Fruit fly (Drosophila melanogaster) whole organism, prepupa: ENCODE measurements around the gene scyl.
A peak's percentile ranks its signal among the peaks of the same experiment; 100 is the strongest.

ENCODE experiments used
- Blimp-1 ChIP-seq: fragments of 200-800 bp; sonication (Bioruptor generic); optimal IDR thresholded peaks from 3 replicates; lab custom pipeline; 2017; ENCODE audit warnings: missing biosample characterization, missing genetic modification characterization, mild to moderate bottlenecking, moderate library complexity, missing genetic modification reagents
- CG10669 ChIP-seq: fragments of 200-800 bp; sonication (Bioruptor generic); optimal IDR thresholded peaks from 3 replicates; lab custom pipeline; 2018; ENCODE audit warnings: missing biosample characterization, mild to moderate bottlenecking, missing genetic modification characterization, moderate library complexity
- CG11294 ChIP-seq: fragments of 200-800 bp; sonication (Bioruptor generic); IDR thresholded peaks from 2 replicates; pipeline ENCODE4 v1.3.6; 2022; ENCODE audit warnings: missing biosample characterization, missing genetic modification characterization
- CG1621 ChIP-seq: fragments of 200-800 bp; sonication (Bioruptor generic); optimal IDR thresholded peaks from 3 replicates; lab custom pipeline; 2018; ENCODE audit warnings: missing biosample characterization, mild to moderate bottlenecking, missing genetic modification characterization
- CG16779 ChIP-seq: fragments of 200-800 bp; sonication (Bioruptor generic); optimal IDR thresholded peaks from 3 replicates; lab custom pipeline; 2017; ENCODE audit warnings: missing biosample characterization, mild to moderate bottlenecking, missing genetic modification characterization
- CG3032 ChIP-seq: fragments of 200-800 bp; optimal IDR thresholded peaks from 2 replicates; lab custom pipeline; 2019; ENCODE audit warnings: missing biosample characterization, mild to moderate bottlenecking, missing genetic modification characterization, moderate library complexity
- CG31627 ChIP-seq: fragments of 200-800 bp; sonication (Bioruptor generic); optimal IDR thresholded peaks from 3 replicates; lab custom pipeline; 2016; ENCODE audit warnings: missing biosample characterization, missing genetic modification characterization
- CG32006 ChIP-seq: fragments of 200-800 bp; sonication (Bioruptor generic); optimal IDR thresholded peaks from 3 replicates; lab custom pipeline; 2017; ENCODE audit warnings: missing biosample characterization, mild to moderate bottlenecking, missing genetic modification characterization
- CG34406 ChIP-seq: fragments of 200-800 bp; sonication (Bioruptor generic); optimal IDR thresholded peaks from 3 replicates; lab custom pipeline; 2016; ENCODE audit warnings: missing biosample characterization, missing genetic modification characterization
- CG3919 ChIP-seq: fragments of 200-800 bp; sonication (Bioruptor generic); optimal IDR thresholded peaks from 3 replicates; lab custom pipeline; 2016; ENCODE audit warnings: missing biosample characterization, missing genetic modification characterization
- CG4318 ChIP-seq: fragments of 200-800 bp; sonication (Bioruptor generic); optimal IDR thresholded peaks from 3 replicates; lab custom pipeline; 2017; ENCODE audit warnings: missing biosample characterization, mild to moderate bottlenecking, missing genetic modification characterization
- CG6163 ChIP-seq: fragments of 200-800 bp; sonication (Bioruptor generic); IDR thresholded peaks from 3 replicates; pipeline ENCODE4 v1.3.6; 2022; ENCODE audit warnings: missing biosample characterization, missing genetic modification characterization
- CG6792 ChIP-seq: fragments of 200-800 bp; sonication (Bioruptor generic); optimal IDR thresholded peaks from 3 replicates; lab custom pipeline; 2016; ENCODE audit warnings: missing biosample characterization, missing genetic modification characterization
- CG6854 ChIP-seq: fragments of 200-800 bp; sonication (Bioruptor generic); optimal IDR thresholded peaks from 2 replicates; lab custom pipeline; 2017; ENCODE audit warnings: missing biosample characterization, mild to moderate bottlenecking, missing genetic modification characterization
- CG8119 ChIP-seq: fragments of 200-800 bp; sonication (Bioruptor generic); IDR thresholded peaks from 3 replicates; pipeline ENCODE4 v1.3.6; 2022; ENCODE audit warnings: missing biosample characterization, missing genetic modification characterization
- CG8632 ChIP-seq: fragments of 200-800 bp; sonication (Bioruptor generic); optimal IDR thresholded peaks from 3 replicates; lab custom pipeline; 2016; ENCODE audit warnings: missing biosample characterization, missing genetic modification characterization
- CG9139 ChIP-seq: fragments of 200-800 bp; sonication (Bioruptor generic); optimal IDR thresholded peaks from 3 replicates; lab custom pipeline; 2017; ENCODE audit warnings: missing biosample characterization, mild to moderate bottlenecking, missing genetic modification characterization
- Eip75B ChIP-seq: fragments of 200-800 bp; sonication (Bioruptor generic); optimal IDR thresholded peaks from 3 replicates; lab custom pipeline; 2016; ENCODE audit warnings: missing biosample characterization, missing genetic modification characterization
- Eip78C ChIP-seq: fragments of 200-800 bp; sonication (Bioruptor generic); peaks from one replicate; lab custom pipeline; 2016; ENCODE audit warnings: missing biosample characterization, missing genetic modification characterization
- Eip93F ChIP-seq: fragments of 200-800 bp; sonication (Bioruptor generic); optimal IDR thresholded peaks from 2 replicates; lab custom pipeline; 2016; ENCODE audit warnings: missing biosample characterization, mild to moderate bottlenecking, missing genetic modification characterization
- Hr38 ChIP-seq: sonication (Bioruptor generic); optimal IDR thresholded peaks from 2 replicates; lab custom pipeline; 2016; ENCODE audit warnings: missing biosample characterization, missing genetic modification characterization
- Hr39 ChIP-seq: fragments of 200-800 bp; sonication (Bioruptor generic); optimal IDR thresholded peaks from 2 replicates; lab custom pipeline; 2016; ENCODE audit warnings: missing biosample characterization, missing genetic modification characterization
- Hr4 ChIP-seq: fragments of 200-800 bp; sonication (Bioruptor generic); optimal IDR thresholded peaks from 3 replicates; lab custom pipeline; 2016; ENCODE audit warnings: missing biosample characterization, missing genetic modification characterization
- OdsH ChIP-seq: fragments of 200-800 bp; sonication (Bioruptor generic); optimal IDR thresholded peaks from 3 replicates; lab custom pipeline; 2016; ENCODE audit warnings: missing biosample characterization, missing genetic modification characterization
- Sox15 ChIP-seq: fragments of 200-800 bp; sonication (Bioruptor generic); optimal IDR thresholded peaks from 3 replicates; lab custom pipeline; 2016; ENCODE audit warnings: missing biosample characterization, missing genetic modification characterization
- achi ChIP-seq: fragments of 200-800 bp; sonication (Bioruptor generic); optimal IDR thresholded peaks from 3 replicates; lab custom pipeline; 2016; ENCODE audit warnings: missing biosample characterization, missing genetic modification characterization
- cyc ChIP-seq: fragments of 200-800 bp; sonication (Bioruptor generic); optimal IDR thresholded peaks from 3 replicates; lab custom pipeline; 2016; ENCODE audit warnings: missing biosample characterization, missing genetic modification characterization
- dac ChIP-seq: fragments of 200-800 bp; sonication (Bioruptor generic); optimal IDR thresholded peaks from 2 replicates; lab custom pipeline; 2017; ENCODE audit warnings: missing biosample characterization, mild to moderate bottlenecking, missing genetic modification characterization
- dsx ChIP-seq: fragments of 200-800 bp; optimal IDR thresholded peaks from 3 replicates; lab custom pipeline; 2019; ENCODE audit warnings: missing biosample characterization, mild to moderate bottlenecking, missing genetic modification characterization, moderate library complexity; ENCODE audit not compliant: poor library complexity, severe bottlenecking
- esn ChIP-seq: fragments of 200-800 bp; sonication (Bioruptor generic); optimal IDR thresholded peaks from 2 replicates; lab custom pipeline; 2016; ENCODE audit warnings: missing biosample characterization, mild to moderate bottlenecking, missing genetic modification characterization, moderate library complexity
- fd59A ChIP-seq: fragments of 200-800 bp; sonication (Bioruptor generic); optimal IDR thresholded peaks from 2 replicates; lab custom pipeline; 2017; ENCODE audit warnings: missing biosample characterization, mild to moderate bottlenecking, missing genetic modification characterization, missing genetic modification reagents
- fd85E ChIP-seq: fragments of 200-800 bp; sonication (Bioruptor generic); optimal IDR thresholded peaks from 3 replicates; lab custom pipeline; 2016; ENCODE audit warnings: missing biosample characterization, missing genetic modification characterization
- fkh ChIP-seq: fragments of 200-800 bp; sonication (Bioruptor generic); optimal IDR thresholded peaks from 3 replicates; lab custom pipeline; 2017; ENCODE audit warnings: missing biosample characterization, mild to moderate bottlenecking, missing genetic modification characterization, moderate library complexity
- net ChIP-seq: fragments of 200-800 bp; sonication (Bioruptor generic); optimal IDR thresholded peaks from 3 replicates; lab custom pipeline; 2016; ENCODE audit warnings: missing biosample characterization, missing genetic modification characterization
- pdm3 ChIP-seq: fragments of 200-800 bp; sonication (Bioruptor generic); optimal IDR thresholded peaks from 3 replicates; lab custom pipeline; 2016; ENCODE audit warnings: missing biosample characterization, missing genetic modification characterization
- spab ChIP-seq: fragments of 200-800 bp; sonication (Bioruptor generic); optimal IDR thresholded peaks from 2 replicates; lab custom pipeline; 2017; ENCODE audit warnings: missing biosample characterization, mild to moderate bottlenecking, missing genetic modification characterization, missing genetic modification reagents
- ss ChIP-seq, 2 experiments: fragments of 200-800 bp; sonication (Bioruptor generic); optimal IDR thresholded peaks; 2 replicates in 1 of 2; 3 replicates in 1 of 2; lab custom pipeline; 2017 to 2018; ENCODE audit warnings: mild to moderate bottlenecking in 2 of 2, missing biosample characterization in 2 of 2, missing genetic modification characterization in 2 of 2, moderate library complexity in 1 of 2
- svp ChIP-seq: fragments of 200-800 bp; sonication (Bioruptor generic); peaks from one replicate; lab custom pipeline; 2016; ENCODE audit warnings: missing biosample characterization, missing genetic modification characterization
- topi ChIP-seq: fragments of 200-800 bp; sonication (Bioruptor generic); optimal IDR thresholded peaks from 3 replicates; lab custom pipeline; 2016; ENCODE audit warnings: missing biosample characterization, missing genetic modification characterization
- vri ChIP-seq: fragments of 200-800 bp; sonication (Bioruptor generic); optimal IDR thresholded peaks from 3 replicates; lab custom pipeline; 2016; ENCODE audit warnings: missing biosample characterization, mild to moderate bottlenecking, missing genetic modification characterization

Gene scyl

dm6 chr3L:11289130-11289716, 37.1 kb downstream of the scyl start (continued):
- TF ChIP-seq CG6163 (0 out of 3 replicates have a peak, but pooled peaks have one; percentile 34), CG3919 (GFP tag; lab: Kevin White, UChicago) (peak; percentile 26), CG34406 (GFP tag; lab: Kevin White, UChicago) (no peak), cyc (GFP tag; lab: Kevin White, UChicago) (no peak)

DNA sequence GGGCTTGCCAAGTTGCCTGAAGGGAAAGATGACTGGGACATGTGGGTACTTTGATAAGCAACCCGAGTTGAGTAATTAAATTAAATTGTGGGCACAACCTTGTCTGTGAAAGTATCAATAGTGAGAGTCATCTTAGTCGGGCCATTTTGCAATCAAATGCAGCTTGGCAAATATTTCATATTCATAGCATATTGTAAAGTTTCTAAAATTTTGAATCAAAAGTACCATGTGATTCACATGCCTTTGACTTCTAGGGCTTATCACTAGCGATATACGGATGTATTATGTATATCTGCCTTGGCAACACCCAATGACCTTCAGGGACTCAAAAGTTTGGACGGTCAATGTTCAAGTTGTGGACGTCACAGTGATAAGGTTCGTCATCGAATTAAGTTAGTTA, 38.1 kb downstream of the scyl start:
- TF ChIP-seq svp (peak; percentile 55), fkh (peak; percentile 17), Sox15 (GFP tag; lab: Kevin White, UChicago) (no peak)

DNA sequence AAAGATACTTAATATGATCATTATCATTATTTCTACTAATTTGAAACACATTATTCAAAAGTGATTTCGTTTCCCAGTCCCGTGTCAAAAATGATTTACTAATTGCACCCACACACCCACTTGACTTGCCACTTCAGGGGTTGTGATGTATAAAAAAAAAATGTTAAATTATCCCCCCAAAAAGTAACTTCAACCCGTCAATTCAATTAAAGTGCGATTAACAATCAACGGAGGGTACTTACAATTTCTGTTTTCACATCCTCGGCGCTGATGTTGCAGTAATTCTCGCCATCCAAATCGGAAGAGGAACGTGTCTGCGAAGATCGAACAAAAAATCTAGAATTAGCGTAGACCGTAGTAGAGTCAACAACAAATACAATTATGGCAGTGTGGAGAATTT, 38.7 kb downstream of the scyl start:
- TF ChIP-seq CG4318 (GFP tag; lab: Kevin White, UChicago) (no peak), Eip93F (GFP tag; lab: Kevin White, UChicago) (no peak)
- TF ChIP-seq, all 60 proteins: peak for 0

- TF ChIP-seq achi (peak; percentile 6), spab (no peak), Hr4 (GFP tag; lab: Kevin White, UChicago) (peak; percentile 1), fkh (peak; percentile 88), dsx (no peak), svp (peak; percentile 45), CG6163 (0 out of 3 replicates have a peak, but pooled peaks have one; percentile 26), Eip78C (GFP tag; lab: Kevin White, UChicago) (peak; percentile 47), CG4318 (GFP tag; lab: Kevin White, UChicago) (peak; percentile 3), OdsH (peak; percentile 1), CG32006 (GFP tag; lab: Kevin White, UChicago) (peak; percentile 64), esn (no peak), CG8119 (GFP tag; lab: Robert Waterston, UW) (0 out of 3 replicates have a peak, but pooled peaks have one; percentile 34)
Observed at dm6 chr3L:11291298-11292167, 39.4 kb downstream of the scyl start.

- TF ChIP-seq CG31627 (GFP tag; lab: Kevin White, UChicago): no peak
- TF ChIP-seq CG1621: no peak
- TF ChIP-seq CG11294: no peak; the same call in 1 of the 2 replicates
- no peak for TF ChIP-seq CG8119 (GFP tag; lab: Robert Waterston, UW)
- TF ChIP-seq Eip75B (GFP tag; lab: Kevin White, UChicago): no peak
- no peak for TF ChIP-seq CG3032 (tag; lab: Kevin White, UChicago)
- TF ChIP-seq CG8632 (GFP tag; lab: Kevin White, UChicago): no peak
- no peak for TF ChIP-seq CG4318 (GFP tag; lab: Kevin White, UChicago)
- peak in 1 of 2 experiments; percentile 20 for TF ChIP-seq ss (GFP tag; optimal IDR thresholded peaks at IDR 0.05; lab: Kevin White, UChicago)
- peak; percentile 82 for TF ChIP-seq vri (GFP tag; lab: Kevin White, UChicago)
- peak; percentile 42 for TF ChIP-seq Hr39 (GFP tag; lab: Kevin White, UChicago)
- peak; percentile 68; the same call in 2 of the 3 replicates for TF ChIP-seq CG6163
- no peak for TF ChIP-seq pdm3 (GFP tag; lab: Kevin White, UChicago)
- no peak for TF ChIP-seq CG10669 (GFP tag; lab: Kevin White, UChicago)
- no peak for TF ChIP-seq fd59A (GFP tag; lab: Kevin White, UChicago)
- TF ChIP-seq net (GFP tag; lab: Kevin White, UChicago): no peak
- no peak for TF ChIP-seq OdsH
- no peak for TF ChIP-seq CG3919 (GFP tag; lab: Kevin White, UChicago)
- TF ChIP-seq dac (GFP tag; lab: Kevin White, UChicago): no peak
- peak; percentile 63 for TF ChIP-seq svp
- no peak for TF ChIP-seq Blimp-1
- peak; percentile 17 for TF ChIP-seq CG16779 (tag; lab: Kevin White, UChicago)
- TF ChIP-seq CG6854: peak; percentile 71
- TF ChIP-seq Hr38 (GFP tag; lab: Kevin White, UChicago): no peak
- TF ChIP-seq topi (GFP tag; lab: Kevin White, UChicago): no peak
- TF ChIP-seq CG6792 (GFP tag; lab: Kevin White, UChicago): no peak
- no peak for TF ChIP-seq Eip93F (GFP tag; lab: Kevin White, UChicago)
- no peak for TF ChIP-seq achi
- TF ChIP-seq fd85E (GFP tag; lab: Kevin White, UChicago): no peak
- no peak for TF ChIP-seq CG9139
Observed at dm6 chr3L:11292180-11292727, 40.1 kb downstream of the scyl start.
